Worm (Caenorhabditis elegans) whole organism, mixed stage, embryonic: Measurements from ENCODE around the gene dnj-17.
"Not testable (repeated sequence)": the region's sequence is repeated elsewhere in the genome, so short reads cannot be mapped to it uniquely, and the experiment has no call there.

Experiments
- M03D4.4 ChIP-seq: sonication (generic microtip); optimal IDR thresholded peaks from 2 replicates; lab custom pipeline; 2017; ENCODE audit warnings: mild to moderate bottlenecking, missing genetic modification characterization, missing compliant biosample characterization
- bed-3 ChIP-seq: fragments of 200-800 bp; sonication (Bioruptor generic); optimal IDR thresholded peaks from 3 replicates; lab custom pipeline; 2018; ENCODE audit warnings: mild to moderate bottlenecking, missing genetic modification characterization, moderate library complexity, missing compliant biosample characterization
- blmp-1 ChIP-seq: fragments of 150-350 bp; optimal IDR thresholded peaks from 2 replicates; lab custom pipeline; 2014; ENCODE audit warnings: missing biosample characterization, missing genetic modification characterization
- ceh-39 ChIP-seq: fragments of 150-350 bp; optimal IDR thresholded peaks from 2 replicates; lab custom pipeline; 2014; ENCODE audit warnings: missing biosample characterization, missing genetic modification characterization
- ceh-43 ChIP-seq: fragments of 200-800 bp; sonication (Bioruptor generic); optimal IDR thresholded peaks from 2 replicates; lab custom pipeline; 2018; ENCODE audit warnings: mild to moderate bottlenecking, missing genetic modification characterization, moderate library complexity, missing compliant biosample characterization
- ceh-83 ChIP-seq: fragments of 200-800 bp; sonication (Bioruptor generic); optimal IDR thresholded peaks from 2 replicates; lab custom pipeline; 2018; ENCODE audit warnings: mild to moderate bottlenecking, missing genetic modification characterization, missing compliant biosample characterization
- ces-1 ChIP-seq: fragments of 150-350 bp; optimal IDR thresholded peaks from 2 replicates; lab custom pipeline; 2014; ENCODE audit warnings: missing biosample characterization, missing genetic modification reagents, missing genetic modification characterization
- cnd-1 ChIP-seq: fragments of 200-800 bp; sonication (Bioruptor generic); optimal IDR thresholded peaks from 2 replicates; lab custom pipeline; 2018; ENCODE audit warnings: mild to moderate bottlenecking, missing genetic modification characterization, missing compliant biosample characterization
- elt-1 ChIP-seq: sonication (generic microtip); optimal IDR thresholded peaks from 2 replicates; lab custom pipeline; 2017; ENCODE audit warnings: missing genetic modification characterization, mild to moderate bottlenecking, missing compliant biosample characterization, antibody characterized with exemption, moderate library complexity, borderline replicate concordance; ENCODE audit not compliant: insufficient read depth
- elt-3 ChIP-seq: fragments of 150-350 bp; optimal IDR thresholded peaks from 2 replicates; lab custom pipeline; 2014; ENCODE audit warnings: missing biosample characterization, missing genetic modification characterization
- flh-1 ChIP-seq: fragments of 200-800 bp; sonication (Bioruptor generic); optimal IDR thresholded peaks from 2 replicates; lab custom pipeline; 2018; ENCODE audit warnings: mild to moderate bottlenecking, missing genetic modification characterization, moderate library complexity, missing compliant biosample characterization
- ham-2 ChIP-seq: fragments of 200-800 bp; sonication (Bioruptor generic); optimal IDR thresholded peaks from 2 replicates; lab custom pipeline; 2018; ENCODE audit warnings: mild to moderate bottlenecking, missing genetic modification characterization, missing compliant biosample characterization
- hlh-1 ChIP-seq: fragments of 150-350 bp; optimal IDR thresholded peaks from 2 replicates; lab custom pipeline; 2014; ENCODE audit warnings: missing biosample characterization, missing genetic modification reagents, missing genetic modification characterization
- lin-13 ChIP-seq: fragments of 150-350 bp; optimal IDR thresholded peaks from 2 replicates; lab custom pipeline; 2014; ENCODE audit warnings: missing biosample characterization, missing genetic modification characterization
- lin-32 ChIP-seq: fragments of 200-800 bp; sonication (Bioruptor generic); optimal IDR thresholded peaks from 2 replicates; lab custom pipeline; 2018; ENCODE audit warnings: mild to moderate bottlenecking, missing genetic modification characterization, missing compliant biosample characterization
- lsy-2 ChIP-seq: fragments of 150-350 bp; optimal IDR thresholded peaks from 2 replicates; lab custom pipeline; 2014; ENCODE audit warnings: missing biosample characterization, missing genetic modification characterization
- mab-5 ChIP-seq: fragments of 150-350 bp; optimal IDR thresholded peaks from 2 replicates; lab custom pipeline; 2014; ENCODE audit warnings: missing biosample characterization, missing genetic modification characterization
- mep-1 ChIP-seq: fragments of 150-350 bp; optimal IDR thresholded peaks from 2 replicates; lab custom pipeline; 2017; ENCODE audit warnings: missing biosample characterization, missing genetic modification reagents, missing genetic modification characterization, inconsistent platforms
- nhr-12 ChIP-seq: fragments of 150-350 bp; optimal IDR thresholded peaks from 2 replicates; lab custom pipeline; 2014; ENCODE audit warnings: missing biosample characterization, missing genetic modification characterization
- nhr-237 ChIP-seq: fragments of 150-350 bp; optimal IDR thresholded peaks from 2 replicates; lab custom pipeline; 2014; ENCODE audit warnings: missing biosample characterization, missing genetic modification characterization
- nhr-28 ChIP-seq: fragments of 150-350 bp; optimal IDR thresholded peaks from 2 replicates; lab custom pipeline; 2014; ENCODE audit warnings: missing biosample characterization, missing genetic modification characterization
- pha-4 ChIP-seq: fragments of 150-350 bp; optimal IDR thresholded peaks from 2 replicates; lab custom pipeline; 2018; ENCODE audit warnings: missing biosample characterization, missing genetic modification reagents, missing genetic modification characterization
- sem-2 ChIP-seq: fragments of 200-800 bp; sonication (Bioruptor generic); optimal IDR thresholded peaks from 2 replicates; lab custom pipeline; 2018; ENCODE audit warnings: mild to moderate bottlenecking, missing genetic modification characterization, missing compliant biosample characterization
- snpc-4 ChIP-seq: fragments of 150-350 bp; optimal IDR thresholded peaks from 2 replicates; lab custom pipeline; 2014; ENCODE audit warnings: missing biosample characterization, missing genetic modification characterization
- sptf-1 ChIP-seq: sonication (generic microtip); optimal IDR thresholded peaks from 2 replicates; lab custom pipeline; 2017; ENCODE audit warnings: mild to moderate bottlenecking, missing genetic modification characterization, moderate library complexity, missing compliant biosample characterization
- tbx-8 ChIP-seq: fragments of 200-800 bp; sonication (Bioruptor generic); optimal IDR thresholded peaks from 2 replicates; lab custom pipeline; 2018; ENCODE audit warnings: mild to moderate bottlenecking, missing genetic modification characterization, moderate library complexity, missing compliant biosample characterization
- unc-120 ChIP-seq: sonication (generic microtip); optimal IDR thresholded peaks from 2 replicates; lab custom pipeline; 2017; ENCODE audit warnings: missing genetic modification characterization, missing compliant biosample characterization; ENCODE audit not compliant: poor library complexity, severe bottlenecking
- unc-39 ChIP-seq: fragments of 150-350 bp; optimal IDR thresholded peaks from 2 replicates; lab custom pipeline; 2014; ENCODE audit warnings: missing biosample characterization, missing genetic modification characterization
- unc-62 ChIP-seq: fragments of 150-350 bp; optimal IDR thresholded peaks from 2 replicates; lab custom pipeline; 2014; ENCODE audit warnings: missing biosample characterization, missing genetic modification reagents, missing genetic modification characterization
- zip-8 ChIP-seq: fragments of 150-350 bp; optimal IDR thresholded peaks from 2 replicates; lab custom pipeline; 2014; ENCODE audit warnings: missing biosample characterization, missing genetic modification characterization
- ztf-11 ChIP-seq: fragments of 150-350 bp; optimal IDR thresholded peaks from 2 replicates; lab custom pipeline; 2014; ENCODE audit warnings: missing biosample characterization, missing genetic modification characterization

The dnj-17 gene

ce11 chrIII:13401673-13402258 is 8.6 kb upstream of the dnj-17 start, which contains the start of the genes srlf-9 and srlf-10:
Gene srlf-9, minus strand, starts transcription at chrIII:13401773.
Gene srlf-10, plus strand, starts transcription at chrIII:13402208.
- TF ChIP-seq zip-8, snpc-4, lsy-2 (tag; lab: Kevin White, UChicago): not testable (repeated sequence)

DNA sequence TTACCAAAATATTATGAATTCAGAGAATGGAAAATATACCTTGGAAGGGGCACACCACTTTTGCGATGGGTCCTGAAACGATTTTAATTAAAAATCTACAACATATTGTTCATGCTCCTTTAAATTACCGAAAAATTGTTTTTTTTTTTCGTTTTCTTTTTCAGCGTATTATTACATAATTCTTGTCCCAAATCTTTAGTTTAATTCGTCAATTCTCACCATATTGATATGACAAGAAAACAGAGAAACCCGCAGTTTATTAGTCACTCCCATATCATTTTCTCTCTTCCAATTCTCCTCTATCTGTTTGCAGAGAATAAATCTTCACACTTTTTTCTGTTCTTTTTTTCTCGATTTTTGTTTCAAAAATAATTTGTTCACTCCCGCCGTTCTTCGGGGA is 2.1 kb upstream of the dnj-17 start, which contains the start of gene F11F1.1:
TSS of gene F11F1.1 (plus strand) at position 301 of the 400 bp plus-strand sequence.
- TF ChIP-seq ceh-83 (GFP tag; lab: Kevin White, UChicago) (no peak), ceh-39 (tag; lab: Kevin White, UChicago) (no peak), lin-32 (no peak), nhr-28 (tag; lab: Kevin White, UChicago) (no peak), nhr-12 (tag; lab: Kevin White, UChicago) (no peak), zip-8 (tag; lab: Kevin White, UChicago) (no peak), sptf-1 (tag; lab: Kevin White, UChicago) (no peak), tbx-8 (GFP tag; lab: Kevin White, UChicago) (no peak), lin-13 (tag; lab: Kevin White, UChicago) (no peak), unc-39 (tag; lab: Kevin White, UChicago) (no peak), ztf-11 (tag; lab: Kevin White, UChicago) (no peak), flh-1 (GFP tag; lab: Kevin White, UChicago) (no peak), M03D4.4 (tag; lab: Kevin White, UChicago) (no peak), nhr-237 (tag; lab: Kevin White, UChicago) (no peak), lsy-2 (tag; lab: Kevin White, UChicago) (no peak), ceh-43 (GFP tag; lab: Kevin White, UChicago) (no peak), snpc-4 (tag; lab: Kevin White, UChicago) (no peak), unc-62 (no peak), sem-2 (GFP tag; lab: Kevin White, UChicago) (no peak), pha-4 (tag; lab: Kevin White, UChicago) (no peak)

ce11 chrIII:13393647-13394046 is 508 bp upstream of the dnj-17 start, which contains the start of gene qdpr-1:
Gene qdpr-1, plus strand, starts transcription at chrIII:13393910.
- no peak for TF ChIP-seq cnd-1 (tag; lab: Kevin White, UChicago)
- TF ChIP-seq, all 35 proteins: peak for 0

DNA sequence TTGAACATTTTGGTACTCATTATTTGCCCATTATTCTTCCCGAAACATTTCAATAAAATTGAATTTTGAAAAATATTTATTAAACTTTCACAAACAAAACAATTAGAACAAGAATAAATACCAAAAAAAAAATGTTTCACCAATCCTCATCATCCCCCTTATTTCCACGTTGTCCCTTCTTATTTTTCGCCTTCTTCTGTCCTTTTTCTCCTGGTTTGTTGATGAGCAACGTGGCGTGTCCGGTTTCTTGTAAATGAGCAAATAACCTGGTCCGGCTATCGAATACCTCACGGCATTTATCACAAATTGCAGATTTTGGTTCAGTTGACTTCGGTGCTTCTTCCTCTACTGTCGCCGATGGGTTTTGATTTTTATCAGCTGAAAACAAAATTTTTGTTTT is 2.4 kb downstream of the dnj-17 start:
- TF ChIP-seq lsy-2 (tag; lab: Kevin White, UChicago) (no peak), mep-1 (tag; lab: Kevin White, UChicago) (no peak), hlh-1 (tag; lab: Kevin White, UChicago) (no peak), ham-2 (GFP tag; lab: Kevin White, UChicago) (no peak), mab-5 (tag; lab: Kevin White, UChicago) (no peak), bed-3 (GFP tag; lab: Kevin White, UChicago) (no peak), nhr-12 (tag; lab: Kevin White, UChicago) (no peak), ceh-83 (GFP tag; lab: Kevin White, UChicago) (no peak), flh-1 (GFP tag; lab: Kevin White, UChicago) (no peak), blmp-1 (no peak), pha-4 (tag; lab: Kevin White, UChicago) (no peak), unc-120 (tag; lab: Kevin White, UChicago) (no peak), unc-62 (no peak), nhr-28 (tag; lab: Kevin White, UChicago) (no peak), elt-3 (tag; lab: Kevin White, UChicago) (no peak), snpc-4 (tag; lab: Kevin White, UChicago) (no peak), unc-39 (tag; lab: Kevin White, UChicago) (no peak), elt-1 (tag; lab: Kevin White, UChicago) (no peak), lin-13 (tag; lab: Kevin White, UChicago) (no peak)

- no peak for TF ChIP-seq nhr-237 (tag; lab: Kevin White, UChicago)
- TF ChIP-seq tbx-8 (GFP tag; lab: Kevin White, UChicago) = no peak
- TF ChIP-seq ces-1 = no peak
- TF ChIP-seq lin-13 (tag; lab: Kevin White, UChicago) = no peak
- no peak for TF ChIP-seq lsy-2 (tag; lab: Kevin White, UChicago)
Measured at ce11 chrIII:13389078-13389477, 4.1 kb downstream of the dnj-17 start, which contains the start of gene T03F6.3. Gene T03F6.3, plus strand, starts transcription at chrIII:13389395.
